Fruit fly (Drosophila melanogaster): ENCODE results near the gene CG13305.
A peak's percentile ranks its signal among the peaks of the same experiment; 100 is the strongest.

CG13305 gene

DNA sequence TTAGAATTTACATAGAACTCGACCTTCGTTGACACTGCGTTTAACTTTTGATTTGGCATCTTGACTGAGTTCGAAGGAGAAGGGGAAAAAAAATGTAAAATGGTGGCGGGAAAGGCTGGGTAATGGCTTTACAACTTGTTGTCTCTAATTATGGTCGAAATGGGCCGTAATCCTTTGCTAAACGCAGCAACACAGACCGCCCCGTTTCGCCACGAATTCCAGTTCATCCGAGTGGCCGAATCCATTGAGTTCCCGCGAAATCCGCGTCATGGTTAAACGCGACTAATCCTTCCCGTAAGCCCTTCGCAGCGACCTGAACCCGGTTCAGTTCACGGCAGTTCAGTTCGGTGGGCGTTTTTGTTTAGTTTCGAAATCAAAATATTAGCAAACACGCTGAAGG is 19.5 kb upstream of the CG13305 start:
- TF ChIP-seq CG11456 (GFP tag; IDR thresholded peaks at IDR 0.05) (no peak), cad (GFP tag; optimal IDR thresholded peaks at IDR 0.05) (peak; percentile 25), tll (GFP tag; optimal IDR thresholded peaks at IDR 0.05) (peak in 1 of 2 experiments; percentile 87), zen (tag; optimal IDR thresholded peaks at IDR 0.05) (peak; percentile 72), CG15479 (GFP tag; optimal IDR thresholded peaks at IDR 0.05) (peak; percentile 27), Ets65A (GFP tag) (peak; percentile 4)

DNA sequence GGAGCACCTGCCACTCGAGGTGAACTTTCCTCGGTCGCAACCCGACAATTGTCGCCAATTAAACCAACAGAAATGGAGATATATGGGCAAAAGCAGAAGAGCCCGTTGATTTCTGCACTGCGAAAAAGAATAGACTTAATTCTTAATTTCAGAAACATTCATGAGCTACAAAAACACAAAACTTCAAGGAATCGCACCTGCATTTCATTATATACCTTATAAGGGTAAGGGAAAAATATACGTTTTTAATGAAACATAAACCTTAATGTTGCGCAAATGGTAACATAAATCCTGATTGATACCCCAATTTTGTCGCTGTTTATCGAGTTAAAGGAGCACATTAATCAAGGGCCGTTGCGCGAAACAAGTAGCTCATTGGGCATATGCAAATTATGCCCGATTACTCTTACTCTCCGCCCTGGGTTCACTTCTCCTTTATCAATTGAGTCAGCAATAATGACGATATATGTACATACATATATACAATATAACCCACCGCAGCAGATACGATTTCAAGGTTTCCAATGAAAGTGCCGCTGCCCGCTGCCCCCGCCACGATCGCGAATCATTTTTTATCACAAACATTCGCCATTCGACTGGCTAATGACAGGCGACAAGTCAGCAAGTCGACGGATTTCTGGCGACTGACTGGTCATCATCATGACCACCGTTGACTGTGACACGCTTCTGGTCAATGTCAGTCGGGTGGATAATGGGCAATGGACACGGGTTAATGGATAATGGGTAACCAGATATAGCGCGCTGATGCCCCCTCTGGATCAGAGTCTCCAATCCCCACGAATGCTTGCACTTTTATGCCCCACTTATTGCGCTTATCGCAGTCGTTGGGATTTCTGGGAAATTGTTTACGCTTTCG is 15.4 kb upstream of the CG13305 start:
- TF ChIP-seq sens (GFP tag) (peak; percentile 61), E2f2 (GFP tag; IDR thresholded peaks at IDR 0.05) (no peak)

DNA sequence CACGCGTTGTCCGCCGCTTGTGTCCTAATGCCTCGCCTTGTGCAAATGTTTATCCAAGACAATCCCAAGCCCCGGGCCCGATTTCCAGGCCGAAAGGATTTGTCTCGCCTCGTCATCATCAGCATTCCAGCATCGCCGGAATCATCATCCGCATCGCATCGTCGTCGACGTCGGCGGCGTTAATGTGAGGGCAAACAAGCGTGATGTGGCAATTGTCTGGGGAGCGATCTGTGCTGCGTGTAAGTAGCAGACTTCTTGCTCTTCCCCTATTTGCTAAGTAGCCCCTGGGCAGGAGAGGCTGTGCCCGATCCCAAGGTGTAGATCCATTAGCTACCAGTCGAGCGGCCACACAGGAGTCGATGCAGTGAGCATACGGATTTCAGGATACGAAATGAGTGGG is 14.2 kb upstream of the CG13305 start:
- 0 out of 2 replicates have a peak, but pooled peaks have one; percentile 4 for TF ChIP-seq slbo (GFP tag; IDR thresholded peaks at IDR 0.05)
- peak; percentile 92 for TF ChIP-seq zen (tag; optimal IDR thresholded peaks at IDR 0.05)
- no peak for TF ChIP-seq maf-S (GFP tag; optimal IDR thresholded peaks at IDR 0.05)
- peak in 1 of 2 experiments; percentile 72 for TF ChIP-seq tll (GFP tag; optimal IDR thresholded peaks at IDR 0.05)
- TF ChIP-seq sens (GFP tag), result peak; percentile 33
- TF ChIP-seq pb (GFP tag; optimal IDR thresholded peaks at IDR 0.05), result no peak

DNA sequence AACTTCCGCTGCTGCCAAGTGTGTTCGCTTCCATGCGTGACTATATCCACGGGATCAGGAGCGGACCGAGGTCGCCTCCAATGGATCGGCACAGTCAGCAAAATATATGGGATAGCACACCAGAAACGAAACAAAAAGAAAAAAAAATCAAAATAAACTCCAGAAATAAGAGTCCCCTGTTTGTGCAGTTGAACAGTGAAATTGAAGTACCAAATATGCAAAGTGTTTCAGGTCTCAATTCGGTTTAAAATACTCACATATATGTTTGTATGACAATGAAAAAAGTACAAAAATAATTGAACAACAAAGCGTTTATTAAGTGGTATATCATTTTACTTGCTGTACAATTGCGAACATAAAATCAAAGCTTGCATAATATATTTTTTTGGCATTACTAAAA is 13.0 kb upstream of the CG13305 start:
- TF ChIP-seq al (GFP tag; IDR thresholded peaks at IDR 0.05), result 0 out of 2 replicates have a peak, but pooled peaks have one; percentile 6
- no peak for TF ChIP-seq Stat92E (GFP tag; optimal IDR thresholded peaks at IDR 0.05)

DNA sequence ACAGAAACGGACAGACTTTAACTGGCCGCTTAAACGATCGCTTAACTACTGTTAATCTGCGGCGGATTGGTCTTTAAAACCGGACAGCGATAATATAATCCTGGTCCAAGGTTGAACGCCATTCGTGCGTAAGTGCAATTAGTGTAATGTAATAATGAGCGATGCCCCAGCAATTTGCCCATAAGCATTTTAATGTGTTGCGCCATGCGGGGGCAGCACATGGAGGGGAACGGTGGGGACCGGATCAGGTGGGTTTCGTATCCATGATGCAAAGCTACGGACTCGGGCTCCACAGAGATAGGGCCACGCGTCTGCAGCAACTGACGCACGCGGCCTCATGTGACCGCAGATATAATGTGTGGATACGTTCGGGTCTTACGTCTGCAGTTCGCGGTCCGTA is 11.2 kb upstream of the CG13305 start:
- no peak for TF ChIP-seq CG2120 (GFP tag; optimal IDR thresholded peaks at IDR 0.05)
- peak; percentile 75 for TF ChIP-seq Ets65A (GFP tag)
- TF ChIP-seq CG13775 (GFP tag; optimal IDR thresholded peaks at IDR 0.05), result no peak

DNA sequence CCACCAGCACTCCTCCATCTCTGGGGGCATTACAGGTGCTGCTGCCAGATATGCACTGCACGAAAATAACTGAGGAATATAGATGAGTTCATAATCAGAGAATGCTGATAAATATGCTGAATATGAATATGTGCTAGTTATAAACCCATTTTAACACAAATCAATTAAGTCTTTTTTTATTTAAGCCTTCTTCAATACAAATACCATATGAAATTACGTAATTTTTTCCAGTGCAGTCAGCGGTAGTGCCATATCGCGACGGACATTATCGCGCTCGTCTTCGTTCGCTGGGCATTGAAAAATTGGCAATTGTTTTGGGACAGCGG is 10.8 kb upstream of the CG13305 start:
- TF ChIP-seq gem (tag; optimal IDR thresholded peaks at IDR 0.05), result peak; percentile 26
- TF ChIP-seq pnt (GFP tag; optimal IDR thresholded peaks at IDR 0.05), result no peak
- TF ChIP-seq Fer3 (tag; optimal IDR thresholded peaks at IDR 0.05), result peak; percentile 9
- TF ChIP-seq lab (GFP tag; optimal IDR thresholded peaks at IDR 0.05), result peak; percentile 27
- peak; percentile 21 for TF ChIP-seq CG9727 (GFP tag; optimal IDR thresholded peaks at IDR 0.05)
- peak; percentile 38; the same call in 1 of the 2 replicates for TF ChIP-seq lmd (GFP tag; IDR thresholded peaks at IDR 0.05)
- TF ChIP-seq prd (optimal IDR thresholded peaks at IDR 0.05), result no peak
- peak; percentile 73; the same call in 2 of the 3 replicates for TF ChIP-seq prd (GFP tag; IDR thresholded peaks at IDR 0.05)
- TF ChIP-seq CG2678 (tag; optimal IDR thresholded peaks at IDR 0.05), result peak; percentile 1
- TF ChIP-seq repo (GFP tag; optimal IDR thresholded peaks at IDR 0.05), result no peak
- peak; percentile 55; the same call in 1 of the 2 replicates for TF ChIP-seq Xrp1 (GFP tag; IDR thresholded peaks at IDR 0.05)
- TF ChIP-seq CG4424 (GFP tag; optimal IDR thresholded peaks at IDR 0.05), result peak; percentile 4
- TF ChIP-seq CG3995 (GFP tag; optimal IDR thresholded peaks at IDR 0.05), result no peak
- peak; percentile 27; the same call in 1 of the 2 replicates for TF ChIP-seq Ada2b (GFP tag; IDR thresholded peaks at IDR 0.05)
- peak; percentile 27; the same call in 1 of the 2 replicates for TF ChIP-seq CG32532 (GFP tag; IDR thresholded peaks at IDR 0.05)
- peak; percentile 55 for TF ChIP-seq Rfx (GFP tag; IDR thresholded peaks at IDR 0.05)
- TF ChIP-seq C15 (GFP tag; IDR thresholded peaks at IDR 0.05), result no peak
- TF ChIP-seq lbe (GFP tag; optimal IDR thresholded peaks at IDR 0.05), result peak; percentile 85
- TF ChIP-seq lola (GFP tag; optimal IDR thresholded peaks at IDR 0.05), result no peak
- no peak for TF ChIP-seq CG17612 (GFP tag; IDR thresholded peaks at IDR 0.05)
- TF ChIP-seq CG9932 (GFP tag; IDR thresholded peaks at IDR 0.05), result peak; percentile 37; the same call in 1 of the 2 replicates
- TF ChIP-seq corto (GFP tag; optimal IDR thresholded peaks at IDR 0.05), result peak; percentile 85
- peak in 1 of 2 experiments; percentile 26 for TF ChIP-seq dpn (GFP tag; optimal IDR thresholded peaks at IDR 0.05)
- peak; percentile 38; the same call in 1 of the 3 replicates for TF ChIP-seq dysf (GFP tag; IDR thresholded peaks at IDR 0.05)
- TF ChIP-seq CG9437 (GFP tag; optimal IDR thresholded peaks at IDR 0.05), result no peak
- no peak for TF ChIP-seq CG3163 (GFP tag; optimal IDR thresholded peaks at IDR 0.05)
